Worm (Caenorhabditis elegans): ENCODE data around the gene srxa-4.

The srxa-4 gene

DNA sequence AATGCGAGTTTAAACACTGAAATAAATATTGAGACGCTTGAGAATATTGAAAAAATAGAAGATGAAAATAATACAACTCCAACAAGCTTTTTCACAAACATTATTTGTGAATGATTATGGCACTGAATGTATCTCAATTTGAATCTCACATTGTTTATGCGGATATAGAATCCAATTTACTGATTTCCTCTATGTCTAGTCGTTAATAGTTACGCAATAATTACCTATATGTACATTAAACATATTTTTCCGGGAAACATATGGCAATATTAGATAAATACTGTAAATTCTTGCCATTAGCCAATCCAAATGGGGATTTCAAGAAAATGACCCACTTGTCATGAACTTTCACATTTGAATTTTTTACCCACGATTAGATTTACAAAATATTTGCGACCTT, 24.9 kb upstream of the srxa-4 start, which contains the start of gene srx-9:
srx-9 (minus strand) TSS at position 101 of the 400 bp plus-strand sequence.
- TF ChIP-seq hmg-4 (GFP tag; optimal IDR thresholded peaks at IDR 0.05) (no peak), F13C5.2 (tag; optimal IDR thresholded peaks at IDR 0.05) (no peak), aly-1 (tag; optimal IDR thresholded peaks at IDR 0.05) (no peak)

DNA sequence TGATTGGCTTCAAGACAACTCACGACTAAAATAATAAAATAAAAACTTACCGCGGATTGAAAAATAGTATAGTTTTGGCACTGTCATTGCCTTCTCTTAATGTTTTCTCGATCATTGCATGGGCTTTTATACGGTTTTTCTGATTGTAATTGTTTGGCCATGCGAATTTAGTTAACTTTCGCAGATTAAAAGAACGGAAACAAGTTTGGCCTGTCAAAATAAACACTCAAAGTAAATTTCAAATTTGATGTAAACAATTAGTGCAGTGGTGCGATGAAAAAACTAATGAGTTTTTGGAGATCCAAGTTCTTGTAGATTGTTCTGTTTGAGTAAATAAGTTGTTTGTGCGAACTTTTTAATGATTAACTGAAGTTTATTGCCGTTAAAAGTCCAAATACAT, 21.1 kb upstream of the srxa-4 start, which contains the start of gene gst-41:
gst-41 (minus strand) TSS at position 101 of the 400 bp plus-strand sequence.
- TF ChIP-seq ama-1 (optimal IDR thresholded peaks at IDR 0.05) = no peak
- no peak for TF ChIP-seq hmbx-1 (tag; optimal IDR thresholded peaks at IDR 0.05)
- no peak for TF ChIP-seq F13C5.2 (tag; optimal IDR thresholded peaks at IDR 0.05)
- no peak for TF ChIP-seq tra-4 (tag; optimal IDR thresholded peaks at IDR 0.05)
- no peak for TF ChIP-seq ets-7 (tag; optimal IDR thresholded peaks at IDR 0.05)
- no peak for TF ChIP-seq flt-1 (GFP tag; IDR thresholded peaks at IDR 0.05)
- no peak for TF ChIP-seq pes-1 (GFP tag; IDR thresholded peaks at IDR 0.05)
- no peak for TF ChIP-seq hnd-1 (tag; optimal IDR thresholded peaks at IDR 0.05)
- no peak for TF ChIP-seq tbx-37 (GFP tag; conservative IDR thresholded peaks at IDR 0.05)
- TF ChIP-seq scrt-1 (GFP tag; IDR thresholded peaks at IDR 0.05) = no peak
- no peak for TF ChIP-seq sea-1 (GFP tag; conservative IDR thresholded peaks at IDR 0.05)

DNA sequence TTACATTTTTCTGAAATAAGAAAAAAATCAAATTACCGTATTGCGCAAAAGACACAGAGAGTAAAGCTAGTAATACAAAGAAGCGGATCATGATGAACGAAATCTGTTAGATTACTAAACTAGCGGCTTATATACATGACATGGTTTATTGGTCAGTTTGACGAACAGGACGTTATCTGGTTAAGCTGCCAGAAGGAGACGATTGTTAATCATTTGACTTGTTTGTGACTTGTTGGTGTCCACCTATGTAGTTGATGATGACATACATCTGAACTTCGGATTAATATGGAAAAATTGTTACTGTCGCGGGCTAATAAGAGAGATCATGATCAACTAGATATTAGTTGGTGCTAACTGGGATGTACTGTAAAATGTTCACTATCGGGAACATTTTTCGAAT, 20.2 kb upstream of the srxa-4 start, which contains the start of gene cnc-9:
cnc-9 (minus strand) TSS at position 101 of the 400 bp plus-strand sequence.
- no peak for TF ChIP-seq tbx-11 (GFP tag; IDR thresholded peaks at IDR 0.05)
- no peak for TF ChIP-seq aly-1 (tag; optimal IDR thresholded peaks at IDR 0.05)
- no peak for TF ChIP-seq hnd-1 (tag; optimal IDR thresholded peaks at IDR 0.05)
- no peak for TF ChIP-seq B0310.2 (tag; optimal IDR thresholded peaks at IDR 0.05)
- no peak for TF ChIP-seq tra-4 (tag; optimal IDR thresholded peaks at IDR 0.05)

DNA sequence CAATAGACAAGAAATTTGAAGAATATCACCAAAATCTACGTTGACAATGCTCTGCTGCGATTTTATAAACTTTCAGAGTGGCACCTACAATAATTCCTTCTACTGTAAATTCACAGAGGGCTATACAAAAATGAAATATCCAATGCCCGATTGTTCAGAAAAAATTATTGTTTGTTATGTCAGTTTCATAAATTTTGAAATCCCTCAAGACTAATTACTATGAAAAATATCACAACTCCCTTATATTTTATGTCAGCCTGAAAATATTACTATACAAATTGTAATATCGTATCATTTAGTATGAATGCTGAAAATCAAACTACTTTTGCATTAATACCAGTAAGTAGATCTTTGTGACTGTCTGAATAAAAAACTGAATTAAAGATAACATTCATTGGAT, 19.7 kb upstream of the srxa-4 start, which contains the start of gene srx-60:
srx-60 (plus strand) TSS at position 301 of the 400 bp plus-strand sequence.
- no peak for TF ChIP-seq aly-1 (tag; optimal IDR thresholded peaks at IDR 0.05)
- no peak for TF ChIP-seq sea-1 (GFP tag; conservative IDR thresholded peaks at IDR 0.05)
- no peak for TF ChIP-seq ceh-36 (tag; optimal IDR thresholded peaks at IDR 0.05)

DNA sequence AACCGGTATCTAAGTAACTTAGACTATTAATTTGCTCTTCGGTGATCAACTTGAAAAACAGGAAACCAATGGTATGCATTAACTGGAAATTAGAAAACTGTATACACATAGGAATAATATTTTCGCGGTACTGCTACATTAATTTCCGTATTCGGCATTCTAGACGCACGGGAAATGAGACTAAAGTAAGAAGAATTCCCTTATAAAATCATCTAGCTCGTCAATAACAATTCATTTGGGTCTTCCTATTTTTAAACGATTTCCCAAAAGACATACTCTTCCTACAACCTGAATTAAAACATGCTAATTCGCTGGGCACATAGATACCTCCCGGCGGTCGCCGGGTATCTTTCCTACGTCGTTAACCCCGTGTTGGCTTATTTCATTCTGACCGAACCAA, 17.9 kb upstream of the srxa-4 start, which contains the start of gene srj-13:
srj-13 (plus strand) TSS at position 301 of the 400 bp plus-strand sequence.
- TF ChIP-seq scrt-1 (GFP tag; IDR thresholded peaks at IDR 0.05) (no peak), sea-1 (GFP tag; conservative IDR thresholded peaks at IDR 0.05) (no peak), B0310.2 (tag; optimal IDR thresholded peaks at IDR 0.05) (no peak), pes-1 (GFP tag; IDR thresholded peaks at IDR 0.05) (no peak), ceh-13 (GFP tag; optimal IDR thresholded peaks at IDR 0.05) (no peak), tbx-11 (GFP tag; IDR thresholded peaks at IDR 0.05) (no peak), ceh-36 (tag; optimal IDR thresholded peaks at IDR 0.05) (no peak), tra-4 (tag; optimal IDR thresholded peaks at IDR 0.05) (no peak), tbx-37 (GFP tag; conservative IDR thresholded peaks at IDR 0.05) (no peak), aly-1 (tag; optimal IDR thresholded peaks at IDR 0.05) (no peak), flt-1 (GFP tag; IDR thresholded peaks at IDR 0.05) (no peak), hmg-4 (GFP tag; optimal IDR thresholded peaks at IDR 0.05) (no peak), F13C5.2 (tag; optimal IDR thresholded peaks at IDR 0.05) (no peak), hnd-1 (tag; optimal IDR thresholded peaks at IDR 0.05) (no peak), ama-1 (optimal IDR thresholded peaks at IDR 0.05) (no peak)

DNA sequence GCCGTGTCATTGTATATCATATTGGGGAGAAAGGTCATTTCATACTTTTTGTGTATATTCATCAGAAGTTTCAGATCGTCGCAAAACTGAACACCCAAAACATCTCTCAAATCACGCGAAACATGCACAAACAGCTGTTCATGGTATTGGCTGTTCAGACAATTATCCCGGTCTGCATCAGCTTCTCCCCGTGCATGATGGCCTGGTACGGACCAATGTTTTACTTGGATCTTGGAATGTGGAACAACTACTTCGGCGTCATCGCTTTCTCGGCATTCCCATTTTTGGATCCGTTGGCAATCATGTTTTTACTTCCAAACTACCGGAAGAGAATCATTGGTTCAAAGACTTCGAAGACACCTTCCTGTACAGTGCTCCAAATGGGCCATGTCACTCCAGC, 16.8 kb upstream of the srxa-4 start:
- TF ChIP-seq sea-1 (GFP tag; conservative IDR thresholded peaks at IDR 0.05) (no peak), ceh-13 (GFP tag; optimal IDR thresholded peaks at IDR 0.05) (no peak), hnd-1 (tag; optimal IDR thresholded peaks at IDR 0.05) (no peak), hmg-4 (GFP tag; optimal IDR thresholded peaks at IDR 0.05) (no peak), tbx-11 (GFP tag; IDR thresholded peaks at IDR 0.05) (no peak), ets-7 (tag; optimal IDR thresholded peaks at IDR 0.05) (no peak), ceh-36 (tag; optimal IDR thresholded peaks at IDR 0.05) (no peak), tbx-37 (GFP tag; conservative IDR thresholded peaks at IDR 0.05) (no peak)

DNA sequence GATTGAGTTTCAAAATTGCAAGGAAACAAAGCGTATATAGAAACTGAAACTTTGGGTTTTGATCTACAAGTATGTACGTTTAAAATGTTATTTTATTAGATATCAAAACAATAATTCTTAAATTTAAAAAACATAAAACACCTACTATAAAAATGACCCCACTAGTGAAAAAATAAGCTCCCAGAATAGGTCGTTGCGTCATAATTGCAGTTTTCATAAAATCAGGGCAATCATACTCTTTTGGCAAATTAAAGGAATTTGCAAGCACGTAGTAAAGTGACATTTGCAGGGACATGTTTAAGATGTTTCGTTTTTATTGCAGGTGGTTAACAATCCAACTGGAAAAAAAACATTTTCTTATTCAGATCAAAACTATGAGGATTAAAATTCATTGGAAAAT, 11.7 kb upstream of the srxa-4 start, which contains the start of gene srt-6:
srt-6 (minus strand) TSS at position 295 of the 400 bp plus-strand sequence.
- TF ChIP-seq ama-1 (optimal IDR thresholded peaks at IDR 0.05) (no peak), aly-1 (tag; optimal IDR thresholded peaks at IDR 0.05) (no peak), tra-4 (tag; optimal IDR thresholded peaks at IDR 0.05) (no peak), B0310.2 (tag; optimal IDR thresholded peaks at IDR 0.05) (no peak), tbx-11 (GFP tag; IDR thresholded peaks at IDR 0.05) (no peak), ets-7 (tag; optimal IDR thresholded peaks at IDR 0.05) (no peak), sea-1 (GFP tag; conservative IDR thresholded peaks at IDR 0.05) (no peak), hmbx-1 (tag; optimal IDR thresholded peaks at IDR 0.05) (no peak), scrt-1 (GFP tag; IDR thresholded peaks at IDR 0.05) (no peak), flt-1 (GFP tag; IDR thresholded peaks at IDR 0.05) (no peak), ceh-36 (tag; optimal IDR thresholded peaks at IDR 0.05) (no peak), hmg-4 (GFP tag; optimal IDR thresholded peaks at IDR 0.05) (no peak), ceh-13 (GFP tag; optimal IDR thresholded peaks at IDR 0.05) (no peak), hnd-1 (tag; optimal IDR thresholded peaks at IDR 0.05) (no peak), F13C5.2 (tag; optimal IDR thresholded peaks at IDR 0.05) (no peak), pes-1 (GFP tag; IDR thresholded peaks at IDR 0.05) (no peak), tbx-37 (GFP tag; conservative IDR thresholded peaks at IDR 0.05) (no peak)

DNA sequence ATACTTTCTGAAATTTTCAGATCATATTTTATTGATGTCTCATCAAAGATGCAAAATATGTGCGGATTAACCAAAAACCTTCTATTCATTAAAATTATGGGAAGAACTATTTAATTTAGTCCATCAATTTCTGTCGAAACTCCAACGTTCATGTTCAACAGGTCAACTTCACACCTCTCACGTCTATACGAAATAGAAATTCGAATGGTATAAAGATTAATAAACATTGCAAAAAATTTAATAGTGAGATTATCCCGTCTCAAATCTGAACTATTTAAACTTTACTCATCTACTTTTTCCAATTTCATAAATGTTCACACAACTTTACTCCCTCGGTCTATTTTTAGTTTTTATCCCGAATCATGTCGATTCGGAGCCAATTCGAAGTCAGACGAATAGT, 10.7 kb upstream of the srxa-4 start, which contains the start of gene R13D7.2:
R13D7.2 (plus strand) TSS at position 301 of the 400 bp plus-strand sequence.
- no peak for TF ChIP-seq B0310.2 (tag; optimal IDR thresholded peaks at IDR 0.05)
- no peak for TF ChIP-seq aly-1 (tag; optimal IDR thresholded peaks at IDR 0.05)
- no peak for TF ChIP-seq tra-4 (tag; optimal IDR thresholded peaks at IDR 0.05)
- no peak for TF ChIP-seq ets-7 (tag; optimal IDR thresholded peaks at IDR 0.05)
- TF ChIP-seq pes-1 (GFP tag; IDR thresholded peaks at IDR 0.05) = no peak

Measured in whole organism, early embryonic.